Worm (Caenorhabditis elegans) whole organism, mixed stage, embryonic: ENCODE results near the gene srt-74.
"Not testable (repeated sequence)": the region's sequence is repeated elsewhere in the genome, so short reads cannot be mapped to it uniquely, and the experiment has no call there.

Source experiments
- bed-3 ChIP-seq: fragments of 200-800 bp; sonication (Bioruptor generic); optimal IDR thresholded peaks from 3 replicates; lab custom pipeline; 2018; ENCODE audit warnings: mild to moderate bottlenecking, missing genetic modification characterization, moderate library complexity, missing compliant biosample characterization
- blmp-1 ChIP-seq: fragments of 150-350 bp; optimal IDR thresholded peaks from 2 replicates; lab custom pipeline; 2014; ENCODE audit warnings: missing biosample characterization, missing genetic modification characterization
- ceh-39 ChIP-seq: fragments of 150-350 bp; optimal IDR thresholded peaks from 2 replicates; lab custom pipeline; 2014; ENCODE audit warnings: missing biosample characterization, missing genetic modification characterization
- ces-1 ChIP-seq: fragments of 150-350 bp; optimal IDR thresholded peaks from 2 replicates; lab custom pipeline; 2014; ENCODE audit warnings: missing biosample characterization, missing genetic modification reagents, missing genetic modification characterization
- cnd-1 ChIP-seq: fragments of 200-800 bp; sonication (Bioruptor generic); optimal IDR thresholded peaks from 2 replicates; lab custom pipeline; 2018; ENCODE audit warnings: mild to moderate bottlenecking, missing genetic modification characterization, missing compliant biosample characterization
- drap-1 ChIP-seq: fragments of 200-800 bp; sonication (Bioruptor generic); optimal IDR thresholded peaks from 3 replicates; lab custom pipeline; 2018; ENCODE audit warnings: mild to moderate bottlenecking, missing genetic modification characterization, missing compliant biosample characterization
- elt-1 ChIP-seq: sonication (generic microtip); optimal IDR thresholded peaks from 2 replicates; lab custom pipeline; 2017; ENCODE audit warnings: missing genetic modification characterization, mild to moderate bottlenecking, missing compliant biosample characterization, antibody characterized with exemption, moderate library complexity, borderline replicate concordance; ENCODE audit not compliant: insufficient read depth
- elt-3 ChIP-seq: fragments of 150-350 bp; optimal IDR thresholded peaks from 2 replicates; lab custom pipeline; 2014; ENCODE audit warnings: missing biosample characterization, missing genetic modification characterization
- flh-1 ChIP-seq: fragments of 200-800 bp; sonication (Bioruptor generic); optimal IDR thresholded peaks from 2 replicates; lab custom pipeline; 2018; ENCODE audit warnings: mild to moderate bottlenecking, missing genetic modification characterization, moderate library complexity, missing compliant biosample characterization
- ham-2 ChIP-seq: fragments of 200-800 bp; sonication (Bioruptor generic); optimal IDR thresholded peaks from 2 replicates; lab custom pipeline; 2018; ENCODE audit warnings: mild to moderate bottlenecking, missing genetic modification characterization, missing compliant biosample characterization
- hlh-1 ChIP-seq: fragments of 150-350 bp; optimal IDR thresholded peaks from 2 replicates; lab custom pipeline; 2014; ENCODE audit warnings: missing biosample characterization, missing genetic modification reagents, missing genetic modification characterization
- lin-13 ChIP-seq: fragments of 150-350 bp; optimal IDR thresholded peaks from 2 replicates; lab custom pipeline; 2014; ENCODE audit warnings: missing biosample characterization, missing genetic modification characterization
- lin-32 ChIP-seq: fragments of 200-800 bp; sonication (Bioruptor generic); optimal IDR thresholded peaks from 2 replicates; lab custom pipeline; 2018; ENCODE audit warnings: mild to moderate bottlenecking, missing genetic modification characterization, missing compliant biosample characterization
- lsy-2 ChIP-seq: fragments of 150-350 bp; optimal IDR thresholded peaks from 2 replicates; lab custom pipeline; 2014; ENCODE audit warnings: missing biosample characterization, missing genetic modification characterization
- mab-5 ChIP-seq: fragments of 150-350 bp; optimal IDR thresholded peaks from 2 replicates; lab custom pipeline; 2014; ENCODE audit warnings: missing biosample characterization, missing genetic modification characterization
- mep-1 ChIP-seq: fragments of 150-350 bp; optimal IDR thresholded peaks from 2 replicates; lab custom pipeline; 2017; ENCODE audit warnings: missing biosample characterization, missing genetic modification reagents, missing genetic modification characterization, inconsistent platforms
- mls-2 ChIP-seq: sonication (generic microtip); optimal IDR thresholded peaks from 2 replicates; lab custom pipeline; 2016; ENCODE audit warnings: mild to moderate bottlenecking, missing genetic modification characterization, moderate library complexity, missing compliant biosample characterization
- nhr-12 ChIP-seq: fragments of 150-350 bp; optimal IDR thresholded peaks from 2 replicates; lab custom pipeline; 2014; ENCODE audit warnings: missing biosample characterization, missing genetic modification characterization
- nhr-2 ChIP-seq: fragments of 150-350 bp; optimal IDR thresholded peaks from 2 replicates; lab custom pipeline; 2014; ENCODE audit warnings: missing biosample characterization, missing genetic modification characterization
- nhr-237 ChIP-seq: fragments of 150-350 bp; optimal IDR thresholded peaks from 2 replicates; lab custom pipeline; 2014; ENCODE audit warnings: missing biosample characterization, missing genetic modification characterization
- nhr-28 ChIP-seq: fragments of 150-350 bp; optimal IDR thresholded peaks from 2 replicates; lab custom pipeline; 2014; ENCODE audit warnings: missing biosample characterization, missing genetic modification characterization
- nhr-76 ChIP-seq: sonication (generic microtip); optimal IDR thresholded peaks from 2 replicates; lab custom pipeline; 2017; ENCODE audit warnings: missing biosample characterization, missing genetic modification characterization
- pha-4 ChIP-seq: fragments of 150-350 bp; optimal IDR thresholded peaks from 2 replicates; lab custom pipeline; 2018; ENCODE audit warnings: missing biosample characterization, missing genetic modification reagents, missing genetic modification characterization
- sem-2 ChIP-seq: fragments of 200-800 bp; sonication (Bioruptor generic); optimal IDR thresholded peaks from 2 replicates; lab custom pipeline; 2018; ENCODE audit warnings: mild to moderate bottlenecking, missing genetic modification characterization, missing compliant biosample characterization
- snpc-4 ChIP-seq: fragments of 150-350 bp; optimal IDR thresholded peaks from 2 replicates; lab custom pipeline; 2014; ENCODE audit warnings: missing biosample characterization, missing genetic modification characterization
- sptf-1 ChIP-seq: sonication (generic microtip); optimal IDR thresholded peaks from 2 replicates; lab custom pipeline; 2017; ENCODE audit warnings: mild to moderate bottlenecking, missing genetic modification characterization, moderate library complexity, missing compliant biosample characterization
- tbx-8 ChIP-seq: fragments of 200-800 bp; sonication (Bioruptor generic); optimal IDR thresholded peaks from 2 replicates; lab custom pipeline; 2018; ENCODE audit warnings: mild to moderate bottlenecking, missing genetic modification characterization, moderate library complexity, missing compliant biosample characterization
- unc-120 ChIP-seq: sonication (generic microtip); optimal IDR thresholded peaks from 2 replicates; lab custom pipeline; 2017; ENCODE audit warnings: missing genetic modification characterization, missing compliant biosample characterization; ENCODE audit not compliant: poor library complexity, severe bottlenecking
- unc-39 ChIP-seq: fragments of 150-350 bp; optimal IDR thresholded peaks from 2 replicates; lab custom pipeline; 2014; ENCODE audit warnings: missing biosample characterization, missing genetic modification characterization
- unc-62 ChIP-seq: fragments of 150-350 bp; optimal IDR thresholded peaks from 2 replicates; lab custom pipeline; 2014; ENCODE audit warnings: missing biosample characterization, missing genetic modification reagents, missing genetic modification characterization
- zip-8 ChIP-seq: fragments of 150-350 bp; optimal IDR thresholded peaks from 2 replicates; lab custom pipeline; 2014; ENCODE audit warnings: missing biosample characterization, missing genetic modification characterization
- ztf-11 ChIP-seq: fragments of 150-350 bp; optimal IDR thresholded peaks from 2 replicates; lab custom pipeline; 2014; ENCODE audit warnings: missing biosample characterization, missing genetic modification characterization

srt-74 gene

DNA sequence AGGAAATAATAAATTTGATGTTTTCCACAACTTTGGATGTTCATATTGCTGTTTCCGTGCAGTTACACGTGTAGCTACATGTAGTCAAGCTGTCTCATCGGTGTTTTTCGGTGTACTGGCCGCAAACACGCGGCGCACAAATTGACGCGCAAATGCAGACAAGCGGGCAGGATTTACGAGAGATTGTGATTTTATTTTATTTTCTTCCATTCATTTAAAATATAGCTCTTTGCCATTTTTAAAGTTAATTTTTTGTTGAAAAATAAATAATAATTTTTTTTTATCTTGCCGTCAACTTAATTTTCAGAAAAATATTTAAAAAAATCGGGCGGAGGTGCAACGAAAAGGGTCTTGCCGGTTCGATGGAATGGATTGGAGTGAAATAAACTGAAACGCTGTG is 7.9 kb downstream of the srt-74 start, which contains the start of gene F40G12.7:
TSS of gene F40G12.7 (plus strand) at position 301 of the 400 bp plus-strand sequence.
- not testable (repeated sequence) for TF ChIP-seq snpc-4, lin-13, elt-1 (tag; lab: Kevin White, UChicago)

DNA sequence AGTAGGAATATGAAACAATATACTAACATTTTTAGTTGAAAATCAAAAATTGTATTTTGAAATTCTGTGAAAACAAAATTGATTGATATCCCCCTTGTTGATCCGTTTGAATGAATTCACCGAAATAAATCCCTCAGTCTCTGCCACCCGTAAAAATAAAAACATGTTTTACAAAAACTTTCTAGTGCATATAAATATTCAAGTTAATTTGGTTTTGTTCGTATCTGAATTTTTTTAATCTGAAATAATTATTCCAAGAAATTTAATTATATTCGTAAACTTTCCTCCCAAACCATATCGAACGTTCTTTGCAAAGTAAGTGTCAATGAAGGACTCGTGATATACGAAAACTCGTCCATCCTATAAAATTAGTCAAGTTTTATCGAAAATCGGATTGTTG is 9.1 kb downstream of the srt-74 start, which contains the start of gene F40G12.6:
TSS of gene F40G12.6 (minus strand) at position 101 of the 400 bp plus-strand sequence.
- TF ChIP-seq nhr-76 (no peak), sptf-1 (tag; lab: Kevin White, UChicago) (no peak), drap-1 (GFP tag; lab: Kevin White, UChicago) (no peak), mep-1 (tag; lab: Kevin White, UChicago) (no peak), hlh-1 (tag; lab: Kevin White, UChicago) (no peak), blmp-1 (no peak), cnd-1 (no peak), ham-2 (GFP tag; lab: Kevin White, UChicago) (no peak), zip-8 (no peak), flh-1 (GFP tag; lab: Kevin White, UChicago) (no peak)

DNA sequence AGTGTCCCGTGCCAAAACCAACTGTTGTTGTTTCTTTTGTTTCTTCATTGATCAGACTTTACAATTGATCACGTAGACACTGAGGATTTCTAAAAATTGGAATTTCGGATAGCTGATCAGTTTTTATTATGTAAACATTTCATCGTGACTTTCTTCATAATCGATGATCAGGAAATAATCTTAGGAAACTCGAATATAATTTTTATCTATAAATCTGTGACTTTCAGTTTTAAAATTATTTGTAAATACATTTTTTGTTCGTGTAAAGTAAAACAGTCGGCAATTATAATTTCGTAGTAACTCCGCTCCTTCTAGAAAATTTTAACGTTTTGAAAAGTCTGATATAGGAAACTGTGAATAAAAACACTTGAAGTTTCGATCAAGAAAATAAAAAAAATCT is 11.4 kb downstream of the srt-74 start, which contains the start of gene F40G12.5:
TSS of gene F40G12.5 (minus strand) at position 101 of the 400 bp plus-strand sequence.
- TF ChIP-seq unc-39 (tag; lab: Kevin White, UChicago) (no peak), nhr-12 (tag; lab: Kevin White, UChicago) (no peak), elt-3 (tag; lab: Kevin White, UChicago) (no peak), ces-1 (GFP tag; lab: Kevin White, UChicago) (no peak), lin-13 (tag; lab: Kevin White, UChicago) (no peak), lin-32 (GFP tag; lab: Kevin White, UChicago) (no peak), mep-1 (tag; lab: Kevin White, UChicago) (no peak), mab-5 (tag; lab: Kevin White, UChicago) (no peak), tbx-8 (no peak), nhr-237 (tag; lab: Kevin White, UChicago) (no peak), cnd-1 (no peak), mls-2 (tag; lab: Kevin White, UChicago) (no peak), ceh-39 (tag; lab: Kevin White, UChicago) (no peak), ham-2 (GFP tag; lab: Kevin White, UChicago) (no peak), elt-1 (tag; lab: Kevin White, UChicago) (no peak), unc-62 (GFP tag; lab: Kevin White, UChicago) (no peak), ztf-11 (tag; lab: Kevin White, UChicago) (no peak)

DNA sequence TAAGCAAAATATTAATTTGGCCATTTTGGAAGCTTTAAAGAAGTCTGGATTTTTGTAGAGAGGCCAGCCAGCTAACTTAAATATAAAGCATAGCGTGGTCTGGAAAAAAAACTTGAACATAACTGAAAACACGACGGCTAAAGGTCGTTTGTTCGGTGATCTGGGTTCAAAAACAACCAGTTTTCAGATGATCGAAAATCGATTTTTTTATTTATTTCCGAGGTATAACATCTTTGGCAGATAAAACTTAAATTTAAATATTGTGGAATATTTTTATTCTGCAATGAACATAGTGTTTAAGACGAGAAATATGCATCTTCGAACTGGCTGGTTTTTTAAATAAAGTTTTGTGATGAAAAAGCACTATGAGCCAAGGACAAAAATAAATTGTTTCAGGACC is 13.5 kb downstream of the srt-74 start, which contains the start of gene F40G12.4:
TSS of gene F40G12.4 (minus strand) at position 101 of the 400 bp plus-strand sequence.
- no peak for TF ChIP-seq lin-32 (GFP tag; lab: Kevin White, UChicago)
- no peak for TF ChIP-seq hlh-1 (tag; lab: Kevin White, UChicago)
- no peak for TF ChIP-seq nhr-2 (tag; lab: Kevin White, UChicago)
- no peak for TF ChIP-seq ham-2 (GFP tag; lab: Kevin White, UChicago)
- TF ChIP-seq unc-62 (GFP tag; lab: Kevin White, UChicago): no peak
- TF ChIP-seq blmp-1: no peak
- TF ChIP-seq pha-4 (tag; lab: Kevin White, UChicago): no peak
- no peak for TF ChIP-seq elt-1 (tag; lab: Kevin White, UChicago)
- no peak for TF ChIP-seq flh-1 (GFP tag; lab: Kevin White, UChicago)
- no peak for TF ChIP-seq sem-2
- no peak for TF ChIP-seq unc-120
- no peak for TF ChIP-seq mab-5 (tag; lab: Kevin White, UChicago)
- no peak for TF ChIP-seq zip-8
- no peak for TF ChIP-seq ztf-11 (tag; lab: Kevin White, UChicago)
- no peak for TF ChIP-seq mep-1 (tag; lab: Kevin White, UChicago)
- TF ChIP-seq nhr-237 (tag; lab: Kevin White, UChicago): no peak

DNA sequence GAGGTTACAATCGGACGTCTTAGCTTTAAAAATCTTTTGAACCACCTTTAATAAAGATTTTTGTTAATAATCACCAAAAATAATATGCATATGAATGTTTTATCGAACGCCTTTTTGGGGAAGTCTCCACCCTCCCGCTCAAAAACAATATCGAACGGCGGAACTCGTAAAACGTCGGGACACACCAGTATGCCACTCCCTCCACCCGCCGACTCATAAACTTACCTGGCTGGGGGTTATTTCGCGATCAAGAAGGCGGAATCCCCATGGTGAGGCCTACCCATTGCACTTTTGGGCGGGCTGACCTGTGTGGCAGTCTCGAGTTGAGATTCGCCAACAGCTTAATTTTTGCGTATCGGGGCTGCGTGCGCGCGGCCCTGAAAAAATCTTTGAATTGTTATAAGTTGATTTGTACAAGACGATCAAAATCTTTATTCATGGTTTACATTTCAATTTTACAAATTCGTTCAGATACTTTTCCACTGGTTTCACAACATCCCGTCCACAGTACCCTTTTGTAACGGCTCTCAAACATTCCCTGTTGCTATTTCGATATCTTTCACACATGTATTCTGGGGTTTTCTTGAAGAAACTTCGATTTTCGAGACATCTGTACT is 14.7 kb downstream of the srt-74 start:
- TF ChIP-seq ces-1 (GFP tag; lab: Kevin White, UChicago) (no peak), lin-32 (GFP tag; lab: Kevin White, UChicago) (no peak), nhr-28 (tag; lab: Kevin White, UChicago) (no peak), nhr-12 (tag; lab: Kevin White, UChicago) (no peak), ceh-39 (tag; lab: Kevin White, UChicago) (no peak), unc-62 (GFP tag; lab: Kevin White, UChicago) (no peak), ztf-11 (tag; lab: Kevin White, UChicago) (no peak), pha-4 (tag; lab: Kevin White, UChicago) (no peak), lsy-2 (no peak), blmp-1 (no peak), sem-2 (no peak), mls-2 (tag; lab: Kevin White, UChicago) (no peak), drap-1 (GFP tag; lab: Kevin White, UChicago) (no peak), snpc-4 (tag; lab: Kevin White, UChicago) (no peak), mep-1 (tag; lab: Kevin White, UChicago) (no peak), bed-3 (GFP tag; lab: Kevin White, UChicago) (no peak)
